Worm (Caenorhabditis elegans) whole organism, mixed stage, embryonic: ENCODE measurements around the gene Y73B3A.1.
A peak's percentile ranks its signal among the peaks of the same experiment; 100 is the strongest.
"Not testable (repeated sequence)": the region's sequence is repeated elsewhere in the genome, so short reads cannot be mapped to it uniquely, and the experiment has no call there.

Source experiments
- M03D4.4 ChIP-seq: sonication (generic microtip); optimal IDR thresholded peaks from 2 replicates; lab custom pipeline; 2017; ENCODE audit warnings: mild to moderate bottlenecking, missing genetic modification characterization, missing compliant biosample characterization
- bed-3 ChIP-seq: fragments of 200-800 bp; sonication (Bioruptor generic); optimal IDR thresholded peaks from 3 replicates; lab custom pipeline; 2018; ENCODE audit warnings: mild to moderate bottlenecking, missing genetic modification characterization, moderate library complexity, missing compliant biosample characterization
- ceh-39 ChIP-seq: fragments of 150-350 bp; optimal IDR thresholded peaks from 2 replicates; lab custom pipeline; 2014; ENCODE audit warnings: missing biosample characterization, missing genetic modification characterization
- ceh-43 ChIP-seq: fragments of 200-800 bp; sonication (Bioruptor generic); optimal IDR thresholded peaks from 2 replicates; lab custom pipeline; 2018; ENCODE audit warnings: mild to moderate bottlenecking, missing genetic modification characterization, moderate library complexity, missing compliant biosample characterization
- ceh-83 ChIP-seq: fragments of 200-800 bp; sonication (Bioruptor generic); optimal IDR thresholded peaks from 2 replicates; lab custom pipeline; 2018; ENCODE audit warnings: mild to moderate bottlenecking, missing genetic modification characterization, missing compliant biosample characterization
- ces-1 ChIP-seq: fragments of 150-350 bp; optimal IDR thresholded peaks from 2 replicates; lab custom pipeline; 2014; ENCODE audit warnings: missing biosample characterization, missing genetic modification reagents, missing genetic modification characterization
- cnd-1 ChIP-seq: fragments of 200-800 bp; sonication (Bioruptor generic); optimal IDR thresholded peaks from 2 replicates; lab custom pipeline; 2018; ENCODE audit warnings: mild to moderate bottlenecking, missing genetic modification characterization, missing compliant biosample characterization
- drap-1 ChIP-seq: fragments of 200-800 bp; sonication (Bioruptor generic); optimal IDR thresholded peaks from 3 replicates; lab custom pipeline; 2018; ENCODE audit warnings: mild to moderate bottlenecking, missing genetic modification characterization, missing compliant biosample characterization
- elt-3 ChIP-seq: fragments of 150-350 bp; optimal IDR thresholded peaks from 2 replicates; lab custom pipeline; 2014; ENCODE audit warnings: missing biosample characterization, missing genetic modification characterization
- flh-1 ChIP-seq: fragments of 200-800 bp; sonication (Bioruptor generic); optimal IDR thresholded peaks from 2 replicates; lab custom pipeline; 2018; ENCODE audit warnings: mild to moderate bottlenecking, missing genetic modification characterization, moderate library complexity, missing compliant biosample characterization
- ham-2 ChIP-seq: fragments of 200-800 bp; sonication (Bioruptor generic); optimal IDR thresholded peaks from 2 replicates; lab custom pipeline; 2018; ENCODE audit warnings: mild to moderate bottlenecking, missing genetic modification characterization, missing compliant biosample characterization
- hlh-1 ChIP-seq: fragments of 150-350 bp; optimal IDR thresholded peaks from 2 replicates; lab custom pipeline; 2014; ENCODE audit warnings: missing biosample characterization, missing genetic modification reagents, missing genetic modification characterization
- lin-32 ChIP-seq: fragments of 200-800 bp; sonication (Bioruptor generic); optimal IDR thresholded peaks from 2 replicates; lab custom pipeline; 2018; ENCODE audit warnings: mild to moderate bottlenecking, missing genetic modification characterization, missing compliant biosample characterization
- mab-5 ChIP-seq: fragments of 150-350 bp; optimal IDR thresholded peaks from 2 replicates; lab custom pipeline; 2014; ENCODE audit warnings: missing biosample characterization, missing genetic modification characterization
- mep-1 ChIP-seq: fragments of 150-350 bp; optimal IDR thresholded peaks from 2 replicates; lab custom pipeline; 2017; ENCODE audit warnings: missing biosample characterization, missing genetic modification reagents, missing genetic modification characterization, inconsistent platforms
- nhr-12 ChIP-seq: fragments of 150-350 bp; optimal IDR thresholded peaks from 2 replicates; lab custom pipeline; 2014; ENCODE audit warnings: missing biosample characterization, missing genetic modification characterization
- nhr-2 ChIP-seq: fragments of 150-350 bp; optimal IDR thresholded peaks from 2 replicates; lab custom pipeline; 2014; ENCODE audit warnings: missing biosample characterization, missing genetic modification characterization
- nhr-28 ChIP-seq: fragments of 150-350 bp; optimal IDR thresholded peaks from 2 replicates; lab custom pipeline; 2014; ENCODE audit warnings: missing biosample characterization, missing genetic modification characterization
- pha-4 ChIP-seq: fragments of 150-350 bp; optimal IDR thresholded peaks from 2 replicates; lab custom pipeline; 2018; ENCODE audit warnings: missing biosample characterization, missing genetic modification reagents, missing genetic modification characterization
- sem-2 ChIP-seq: fragments of 200-800 bp; sonication (Bioruptor generic); optimal IDR thresholded peaks from 2 replicates; lab custom pipeline; 2018; ENCODE audit warnings: mild to moderate bottlenecking, missing genetic modification characterization, missing compliant biosample characterization
- snpc-4 ChIP-seq: fragments of 150-350 bp; optimal IDR thresholded peaks from 2 replicates; lab custom pipeline; 2014; ENCODE audit warnings: missing biosample characterization, missing genetic modification characterization
- sptf-1 ChIP-seq: sonication (generic microtip); optimal IDR thresholded peaks from 2 replicates; lab custom pipeline; 2017; ENCODE audit warnings: mild to moderate bottlenecking, missing genetic modification characterization, moderate library complexity, missing compliant biosample characterization
- tbx-8 ChIP-seq: fragments of 200-800 bp; sonication (Bioruptor generic); optimal IDR thresholded peaks from 2 replicates; lab custom pipeline; 2018; ENCODE audit warnings: mild to moderate bottlenecking, missing genetic modification characterization, moderate library complexity, missing compliant biosample characterization
- unc-120 ChIP-seq: sonication (generic microtip); optimal IDR thresholded peaks from 2 replicates; lab custom pipeline; 2017; ENCODE audit warnings: missing genetic modification characterization, missing compliant biosample characterization; ENCODE audit not compliant: poor library complexity, severe bottlenecking
- unc-62 ChIP-seq: fragments of 150-350 bp; optimal IDR thresholded peaks from 2 replicates; lab custom pipeline; 2014; ENCODE audit warnings: missing biosample characterization, missing genetic modification reagents, missing genetic modification characterization
- zip-8 ChIP-seq: fragments of 150-350 bp; optimal IDR thresholded peaks from 2 replicates; lab custom pipeline; 2014; ENCODE audit warnings: missing biosample characterization, missing genetic modification characterization
- ztf-11 ChIP-seq: fragments of 150-350 bp; optimal IDR thresholded peaks from 2 replicates; lab custom pipeline; 2014; ENCODE audit warnings: missing biosample characterization, missing genetic modification characterization

Gene Y73B3A.1

DNA sequence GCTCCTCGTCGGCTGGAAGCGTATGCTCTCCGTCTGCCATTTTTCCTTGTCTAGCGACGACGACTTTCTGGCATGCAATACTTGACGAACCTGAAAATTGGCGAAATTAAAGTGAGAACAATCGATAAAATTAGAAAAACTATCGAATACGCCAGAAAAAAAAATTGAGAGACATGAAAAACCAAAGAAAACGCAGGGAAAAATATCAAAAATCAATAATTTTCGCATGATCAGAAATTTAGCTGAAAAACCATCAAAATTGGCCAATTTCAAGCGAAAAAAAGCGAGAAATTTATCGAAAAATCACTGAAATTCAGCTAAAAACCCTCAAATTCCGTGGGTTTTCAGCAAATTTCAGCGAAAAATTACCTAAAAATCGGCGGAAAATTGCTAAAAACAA, at the start of gene Y73B3A.1:
Y73B3A.1 (minus strand) TSS at position 101 of the 400 bp plus-strand sequence.
- not testable (repeated sequence) for TF ChIP-seq elt-3 (tag; lab: Kevin White, UChicago); bed-3 (GFP tag; lab: Kevin White, UChicago); ceh-83 (GFP tag; lab: Kevin White, UChicago)
- TF ChIP-seq, all 35 proteins: peak for 0; not testable (repeated sequence) for 35

DNA sequence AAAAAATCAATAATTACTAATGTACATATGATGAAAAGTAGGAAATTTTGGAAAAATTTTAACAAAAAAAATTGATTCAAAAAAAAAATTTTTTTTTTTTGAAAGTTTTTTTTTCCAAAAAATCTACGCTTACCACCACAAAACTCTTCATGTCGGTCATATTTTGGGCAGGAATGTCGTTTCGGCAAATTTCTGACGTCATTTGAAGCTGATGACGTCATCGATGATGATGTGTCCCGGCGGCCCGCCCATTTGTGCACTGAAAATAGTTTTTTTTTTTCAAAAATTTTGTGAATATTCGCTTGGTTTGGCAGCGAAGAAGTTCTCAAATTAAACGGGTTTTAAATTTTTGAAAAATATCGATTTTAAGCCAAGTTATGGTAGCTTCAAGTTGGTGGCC, 42.2 kb upstream of the Y73B3A.1 start:
- no peak for TF ChIP-seq mep-1 (tag; lab: Kevin White, UChicago)
- TF ChIP-seq zip-8 (tag; lab: Kevin White, UChicago), result peak; percentile 94

DNA sequence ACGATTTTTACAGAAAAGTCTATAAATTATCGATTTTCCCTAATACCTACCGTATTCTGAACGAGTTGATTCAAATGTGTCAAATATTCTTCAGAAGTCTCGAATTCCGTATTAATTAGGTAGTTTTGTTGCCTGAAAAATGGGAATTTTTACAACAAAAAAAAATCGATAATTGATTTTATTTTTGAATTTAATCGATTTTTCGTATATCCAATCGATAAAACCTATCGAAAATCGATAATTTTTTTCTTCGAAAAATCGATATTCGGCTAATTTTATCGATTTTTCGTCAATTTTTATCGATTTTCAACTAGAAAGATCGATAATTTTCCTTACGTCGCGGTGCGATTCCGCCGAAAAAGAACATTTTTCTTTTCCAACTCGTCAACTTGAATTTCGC, 37.9 kb upstream of the Y73B3A.1 start:
- TF ChIP-seq unc-120 (tag; lab: Kevin White, UChicago) (no peak), ztf-11 (tag; lab: Kevin White, UChicago) (no peak), pha-4 (tag; lab: Kevin White, UChicago) (no peak), unc-62 (GFP tag; lab: Kevin White, UChicago) (no peak), ceh-39 (tag; lab: Kevin White, UChicago) (no peak), ceh-43 (GFP tag; lab: Kevin White, UChicago) (no peak), mep-1 (tag; lab: Kevin White, UChicago) (no peak), bed-3 (GFP tag; lab: Kevin White, UChicago) (no peak), nhr-2 (no peak), ham-2 (GFP tag; lab: Kevin White, UChicago) (no peak), ces-1 (GFP tag; lab: Kevin White, UChicago) (no peak), mab-5 (tag; lab: Kevin White, UChicago) (no peak), hlh-1 (no peak), zip-8 (tag; lab: Kevin White, UChicago) (no peak), snpc-4 (tag; lab: Kevin White, UChicago) (no peak), elt-3 (tag; lab: Kevin White, UChicago) (no peak)

DNA sequence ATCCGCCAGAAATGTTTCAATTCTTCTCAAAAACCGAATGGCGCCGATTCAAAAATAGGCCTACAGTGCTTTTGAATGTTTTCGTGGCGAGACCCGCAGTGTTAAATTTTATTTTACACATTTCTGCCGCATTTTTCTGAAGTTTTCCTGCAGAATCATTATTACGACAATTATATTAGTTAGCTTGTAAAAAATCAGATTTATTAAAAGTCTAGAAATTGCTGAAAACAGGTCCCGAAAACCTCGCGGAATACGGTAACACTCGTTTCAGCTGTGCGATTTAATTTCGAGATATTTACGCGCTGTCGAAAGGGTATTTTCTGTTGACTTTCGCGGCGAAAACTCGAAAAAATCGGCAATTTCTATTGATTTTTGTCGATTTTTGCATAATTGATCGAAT, 751 bp upstream of the Y73B3A.1 start, which contains the start of gene Y73B3A.20:
Y73B3A.20 (plus strand) TSS at position 207 of the 400 bp plus-strand sequence.
- TF ChIP-seq cnd-1 (tag; lab: Kevin White, UChicago); snpc-4 (tag; lab: Kevin White, UChicago); tbx-8 (GFP tag; lab: Kevin White, UChicago): not testable (repeated sequence)

DNA sequence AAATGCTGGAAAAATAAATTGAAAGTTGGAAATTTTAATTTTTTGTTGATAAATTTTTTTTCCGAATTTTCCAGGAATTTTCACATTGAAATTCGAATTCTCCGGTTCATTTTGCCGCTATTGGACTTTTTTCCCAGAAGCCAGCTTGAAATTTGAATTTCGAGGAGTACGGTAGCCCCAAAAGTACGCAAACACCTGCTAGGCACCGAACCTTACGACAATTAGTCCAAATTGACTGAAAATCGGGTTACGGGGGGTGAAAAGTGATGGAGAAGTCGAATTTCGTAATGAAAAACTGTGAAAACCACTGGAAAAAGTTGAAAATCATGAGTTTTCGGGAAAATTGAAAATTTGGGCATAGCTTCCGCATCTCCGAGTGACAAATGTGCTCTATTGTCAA, 36.5 kb downstream of the Y73B3A.1 start:
- TF ChIP-seq ces-1 (GFP tag; lab: Kevin White, UChicago), result no peak
- no peak for TF ChIP-seq unc-62 (GFP tag; lab: Kevin White, UChicago)
- TF ChIP-seq zip-8 (tag; lab: Kevin White, UChicago), result no peak
- no peak for TF ChIP-seq sptf-1 (tag; lab: Kevin White, UChicago)
- TF ChIP-seq mab-5 (tag; lab: Kevin White, UChicago), result no peak
- no peak for TF ChIP-seq M03D4.4 (tag; lab: Kevin White, UChicago)
- no peak for TF ChIP-seq elt-3 (tag; lab: Kevin White, UChicago)
- TF ChIP-seq cnd-1 (tag; lab: Kevin White, UChicago), result no peak
- no peak for TF ChIP-seq ceh-43 (GFP tag; lab: Kevin White, UChicago)
- TF ChIP-seq hlh-1, result no peak
- no peak for TF ChIP-seq unc-120 (tag; lab: Kevin White, UChicago)
- no peak for TF ChIP-seq flh-1
- TF ChIP-seq pha-4 (tag; lab: Kevin White, UChicago), result no peak
- no peak for TF ChIP-seq nhr-28 (tag; lab: Kevin White, UChicago)
- no peak for TF ChIP-seq sem-2 (GFP tag; lab: Kevin White, UChicago)
- TF ChIP-seq drap-1, result no peak
- no peak for TF ChIP-seq lin-32 (GFP tag; lab: Kevin White, UChicago)
- TF ChIP-seq nhr-12 (tag; lab: Kevin White, UChicago), result no peak
- no peak for TF ChIP-seq bed-3 (GFP tag; lab: Kevin White, UChicago)
- TF ChIP-seq mep-1 (tag; lab: Kevin White, UChicago), result no peak
